Fruit fly (Drosophila melanogaster) whole organism, embryonic: ENCODE results near the gene Liprin-beta.

Experiments
- Adf1 ChIP-seq: fragments of 200-800 bp; sonication (Bioruptor generic); IDR thresholded peaks from 2 replicates; pipeline ENCODE4 v1.3.6; 2022; ENCODE audit warnings: missing biosample characterization, missing genetic modification characterization
- B-H1 ChIP-seq: fragments of 200-800 bp; sonication (Bioruptor generic); IDR thresholded peaks from 3 replicates; pipeline ENCODE4 v1.3.6; 2022; ENCODE audit warnings: missing biosample characterization, missing genetic modification characterization
- Bteb2 ChIP-seq: fragments of 200-800 bp; sonication (Bioruptor generic); optimal IDR thresholded peaks from 2 replicates; lab custom pipeline; 2016; ENCODE audit warnings: missing biosample characterization, missing genetic modification characterization
- CG10654 ChIP-seq: fragments of 200-800 bp; sonication (Bioruptor generic); optimal IDR thresholded peaks from 2 replicates; lab custom pipeline; 2016; ENCODE audit warnings: missing biosample characterization, missing genetic modification characterization
- CG11398 ChIP-seq: fragments of 200-800 bp; sonication (Bioruptor generic); optimal IDR thresholded peaks from 2 replicates; lab custom pipeline; 2016; ENCODE audit warnings: missing biosample characterization, missing genetic modification characterization
- CG11456 ChIP-seq: fragments of 200-800 bp; sonication (Bioruptor generic); IDR thresholded peaks from 3 replicates; pipeline ENCODE4 v1.3.6; 2022; ENCODE audit warnings: missing biosample characterization, missing genetic modification characterization
- CG1233 ChIP-seq: fragments of 200-800 bp; sonication (Bioruptor generic); optimal IDR thresholded peaks from 4 replicates; lab custom pipeline; 2018; ENCODE audit warnings: missing biosample characterization, mild to moderate bottlenecking, missing genetic modification characterization
- CG13424 ChIP-seq: fragments of 200-800 bp; sonication (Bioruptor generic); optimal IDR thresholded peaks from 2 replicates; lab custom pipeline; 2019; ENCODE audit warnings: missing biosample characterization, mild to moderate bottlenecking, missing genetic modification characterization, moderate library complexity
- CG1602 ChIP-seq: fragments of 200-800 bp; sonication (Bioruptor generic); optimal IDR thresholded peaks from 3 replicates; lab custom pipeline; 2016; ENCODE audit warnings: missing biosample characterization, missing genetic modification characterization
- CG17385 ChIP-seq: fragments of 200-800 bp; sonication (Bioruptor generic); optimal IDR thresholded peaks from 3 replicates; lab custom pipeline; 2018; ENCODE audit warnings: missing biosample characterization, mild to moderate bottlenecking, missing genetic modification characterization
- CG3995 ChIP-seq: fragments of 200-800 bp; sonication (Bioruptor generic); optimal IDR thresholded peaks from 3 replicates; lab custom pipeline; 2016; ENCODE audit warnings: missing biosample characterization, missing genetic modification characterization
- CG4360 ChIP-seq: fragments of 200-800 bp; sonication (Bioruptor generic); IDR thresholded peaks from 2 replicates; pipeline ENCODE4 v1.3.6; 2022; ENCODE audit warnings: missing biosample characterization, missing genetic modification characterization
- CG4707 ChIP-seq: fragments of 200-800 bp; sonication (Bioruptor generic); optimal IDR thresholded peaks from 2 replicates; lab custom pipeline; 2018; ENCODE audit warnings: missing biosample characterization, mild to moderate bottlenecking, missing genetic modification characterization, moderate library complexity
- CG4730 ChIP-seq: fragments of 200-800 bp; sonication (Bioruptor generic); IDR thresholded peaks from 2 replicates; pipeline ENCODE4 v1.3.6; 2022; ENCODE audit warnings: missing biosample characterization, missing genetic modification characterization
- CG6254 ChIP-seq: fragments of 200-800 bp; sonication (Bioruptor generic); optimal IDR thresholded peaks from 3 replicates; lab custom pipeline; 2017; ENCODE audit warnings: mild to moderate bottlenecking, missing biosample characterization, missing genetic modification reagents, missing genetic modification characterization
- CG6654 ChIP-seq: fragments of 200-800 bp; sonication (Bioruptor generic); optimal IDR thresholded peaks from 2 replicates; lab custom pipeline; 2017; ENCODE audit warnings: missing biosample characterization, mild to moderate bottlenecking, missing genetic modification characterization
- CG7745 ChIP-seq: fragments of 200-800 bp; sonication (Bioruptor generic); optimal IDR thresholded peaks from 2 replicates; lab custom pipeline; 2018; ENCODE audit warnings: missing biosample characterization, mild to moderate bottlenecking, missing genetic modification characterization, moderate library complexity
- CG7786 ChIP-seq: fragments of 200-800 bp; sonication (Bioruptor generic); optimal IDR thresholded peaks from 2 replicates; lab custom pipeline; 2016; ENCODE audit warnings: missing biosample characterization, missing genetic modification characterization
- Elba2 ChIP-seq: fragments of 200-800 bp; sonication (Bioruptor generic); optimal IDR thresholded peaks from 3 replicates; lab custom pipeline; 2016; ENCODE audit warnings: missing biosample characterization, missing genetic modification characterization
- H2.0 ChIP-seq: fragments of 200-800 bp; sonication (Bioruptor generic); IDR thresholded peaks from 2 replicates; pipeline ENCODE4 v1.3.6; 2022; ENCODE audit warnings: missing biosample characterization, missing genetic modification characterization
- Hand ChIP-seq: fragments of 200-800 bp; sonication (Bioruptor generic); optimal IDR thresholded peaks from 2 replicates; lab custom pipeline; 2017; ENCODE audit warnings: mild to moderate bottlenecking, missing biosample characterization, missing genetic modification reagents, missing genetic modification characterization
- Hr78 ChIP-seq, 2 experiments: fragments of 200-800 bp in 1 of 2; fragments of >200 bp in 1 of 2; sonication (Bioruptor generic) in 1 of 2; optimal IDR thresholded peaks; 2 replicates each; lab custom pipeline; 2017 to 2019; ENCODE audit warnings: missing biosample characterization in 2 of 2, missing genetic modification characterization in 2 of 2, mild to moderate bottlenecking in 1 of 2, moderate library complexity in 1 of 2
- MTF-1 ChIP-seq: fragments of 200-800 bp; sonication (Bioruptor generic); optimal IDR thresholded peaks from 2 replicates; lab custom pipeline; 2018; ENCODE audit warnings: missing biosample characterization, mild to moderate bottlenecking, missing genetic modification characterization, borderline replicate concordance
- Sox100B ChIP-seq: fragments of 200-800 bp; sonication (Bioruptor generic); optimal IDR thresholded peaks from 3 replicates; lab custom pipeline; 2018; ENCODE audit warnings: missing biosample characterization, mild to moderate bottlenecking, missing genetic modification characterization
- Sry-δ ChIP-seq: fragments of 200-800 bp; sonication (Bioruptor generic); optimal IDR thresholded peaks from 2 replicates; lab custom pipeline; 2016; ENCODE audit warnings: missing biosample characterization, missing genetic modification characterization
- TFAM ChIP-seq: fragments of 200-800 bp; sonication (Bioruptor generic); optimal IDR thresholded peaks from 2 replicates; lab custom pipeline; 2017; ENCODE audit warnings: missing biosample characterization, missing genetic modification characterization, inconsistent platforms
- Tbp ChIP-seq: fragments of >200 bp; optimal IDR thresholded peaks from 2 replicates; lab custom pipeline; 2018; ENCODE audit warnings: missing biosample characterization, missing genetic modification characterization
- Vsx1 ChIP-seq: fragments of 200-800 bp; sonication (Bioruptor generic); optimal IDR thresholded peaks from 2 replicates; lab custom pipeline; 2017; ENCODE audit warnings: missing biosample characterization, mild to moderate bottlenecking, missing genetic modification characterization, missing genetic modification reagents
- Xrp1 ChIP-seq: fragments of 200-800 bp; sonication (Bioruptor generic); IDR thresholded peaks from 2 replicates; pipeline ENCODE4 v1.3.6; 2022; ENCODE audit warnings: missing biosample characterization, missing genetic modification characterization
- YL-1 ChIP-seq: fragments of 200-800 bp; sonication (Bioruptor generic); optimal IDR thresholded peaks from 3 replicates; lab custom pipeline; 2017; ENCODE audit warnings: missing biosample characterization, mild to moderate bottlenecking, missing genetic modification characterization
- ab ChIP-seq: fragments of 200-800 bp; sonication (Bioruptor generic); optimal IDR thresholded peaks from 2 replicates; lab custom pipeline; 2016; ENCODE audit warnings: missing biosample characterization, missing genetic modification characterization
- abd-A ChIP-seq: fragments of 200-800 bp; sonication (Bioruptor generic); optimal IDR thresholded peaks from 3 replicates; lab custom pipeline; 2019; ENCODE audit warnings: missing biosample characterization, mild to moderate bottlenecking, missing genetic modification characterization, moderate library complexity
- chn ChIP-seq: fragments of 200-800 bp; sonication (Bioruptor generic); optimal IDR thresholded peaks from 2 replicates; lab custom pipeline; 2016; ENCODE audit warnings: missing biosample characterization, missing genetic modification characterization
- cwo ChIP-seq: fragments of 200-800 bp; sonication (Bioruptor generic); optimal IDR thresholded peaks from 3 replicates; lab custom pipeline; 2017; ENCODE audit warnings: missing biosample characterization, missing genetic modification characterization, mild to moderate bottlenecking, moderate library complexity, missing genetic modification reagents
- dati ChIP-seq: fragments of 200-800 bp; sonication (Bioruptor generic); IDR thresholded peaks from 2 replicates; pipeline ENCODE4 v1.3.6; 2022; ENCODE audit warnings: missing biosample characterization, missing genetic modification characterization
- exex ChIP-seq: fragments of 200-800 bp; sonication (Bioruptor generic); optimal IDR thresholded peaks from 4 replicates; lab custom pipeline; 2018; ENCODE audit warnings: missing biosample characterization, mild to moderate bottlenecking, missing genetic modification characterization, moderate library complexity
- eyg ChIP-seq: fragments of 200-800 bp; sonication (Bioruptor generic); optimal IDR thresholded peaks from 3 replicates; lab custom pipeline; 2016; ENCODE audit warnings: missing biosample characterization, missing genetic modification characterization
- fru ChIP-seq: fragments of >200 bp; optimal IDR thresholded peaks from 2 replicates; lab custom pipeline; 2017
- ham ChIP-seq: fragments of 200-800 bp; sonication (Bioruptor generic); IDR thresholded peaks from 2 replicates; pipeline ENCODE4 v1.3.6; 2022; ENCODE audit warnings: missing biosample characterization, missing genetic modification characterization
- hth ChIP-seq: fragments of >200 bp; optimal IDR thresholded peaks from 2 replicates; lab custom pipeline; 2017; ENCODE audit warnings: inconsistent platforms
- ind ChIP-seq: fragments of 200-800 bp; sonication (Bioruptor generic); optimal IDR thresholded peaks from 3 replicates; lab custom pipeline; 2016; ENCODE audit warnings: missing biosample characterization, missing genetic modification characterization
- insv ChIP-seq, 2 experiments: fragments of 200-800 bp; sonication (Bioruptor generic); optimal IDR thresholded peaks; 3 replicates each; lab custom pipeline; 2016 to 2018; ENCODE audit warnings: missing biosample characterization in 2 of 2, missing genetic modification characterization in 2 of 2
- mld ChIP-seq: fragments of 200-800 bp; sonication (Bioruptor generic); IDR thresholded peaks from 3 replicates; pipeline ENCODE4 v1.3.6; 2022; ENCODE audit warnings: missing biosample characterization, missing genetic modification characterization; ENCODE audit not compliant: partially characterized antibody
- peb ChIP-seq: fragments of 200-800 bp; sonication (Bioruptor generic); IDR thresholded peaks from 2 replicates; pipeline ENCODE4 v1.3.6; 2022; ENCODE audit warnings: missing biosample characterization, missing genetic modification characterization
- phol ChIP-seq: fragments of 200-800 bp; sonication (Bioruptor generic); optimal IDR thresholded peaks from 3 replicates; lab custom pipeline; 2018; ENCODE audit warnings: missing biosample characterization, mild to moderate bottlenecking, missing genetic modification characterization, moderate library complexity
- pnt ChIP-seq: fragments of 200-800 bp; sonication (Bioruptor generic); optimal IDR thresholded peaks from 3 replicates; lab custom pipeline; 2016; ENCODE audit warnings: missing biosample characterization, missing genetic modification characterization
- pros ChIP-seq: fragments of 200-800 bp; sonication (Bioruptor generic); optimal IDR thresholded peaks from 3 replicates; lab custom pipeline; 2019; ENCODE audit warnings: missing biosample characterization, mild to moderate bottlenecking, missing genetic modification characterization, moderate library complexity
- seq ChIP-seq: fragments of 200-800 bp; sonication (Bioruptor generic); IDR thresholded peaks from 2 replicates; pipeline ENCODE4 v1.3.6; 2022; ENCODE audit warnings: missing biosample characterization, missing genetic modification characterization
- trh ChIP-seq: fragments of 200-800 bp; sonication (Bioruptor generic); optimal IDR thresholded peaks from 2 replicates; lab custom pipeline; 2016; ENCODE audit warnings: missing biosample characterization, missing genetic modification characterization
- unpg ChIP-seq: fragments of 200-800 bp; sonication (Bioruptor generic); optimal IDR thresholded peaks from 3 replicates; lab custom pipeline; 2018; ENCODE audit warnings: missing biosample characterization, mild to moderate bottlenecking, missing genetic modification characterization, moderate library complexity
- vfl ChIP-seq: fragments of 200-800 bp; sonication (Bioruptor generic); optimal IDR thresholded peaks from 2 replicates; lab custom pipeline; 2016; ENCODE audit warnings: missing biosample characterization, missing genetic modification characterization
- wdn ChIP-seq: fragments of 200-800 bp; sonication (Bioruptor generic); IDR thresholded peaks from 2 replicates; pipeline ENCODE4 v1.3.6; 2022; ENCODE audit warnings: missing biosample characterization, missing genetic modification characterization

The Liprin-beta gene

DNA sequence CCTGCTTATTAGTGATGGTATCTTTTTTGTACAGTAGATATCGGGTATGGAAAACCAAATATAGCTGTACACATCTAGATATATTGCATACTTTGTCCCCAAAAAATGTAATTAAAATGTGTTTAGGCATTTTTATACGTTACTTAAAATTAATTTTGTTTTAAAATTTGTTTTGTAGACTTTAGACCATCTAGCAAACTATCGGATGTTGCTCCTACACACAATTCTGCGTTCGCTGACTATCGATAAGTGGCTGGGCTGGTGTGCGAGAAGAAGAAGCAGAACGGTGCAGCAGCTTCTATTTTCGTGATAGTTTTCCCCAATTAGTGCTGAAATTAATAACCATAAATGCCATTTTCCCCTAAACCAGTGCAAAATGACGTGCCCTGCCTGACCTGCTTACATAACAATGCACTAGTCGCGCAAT lies at the start of gene Liprin-beta, which contains the start of gene Vps36 (continued):
- TF ChIP-seq unpg (GFP tag; lab: Kevin White, UChicago) (no peak), eyg (GFP tag; lab: Kevin White, UChicago) (peak; percentile 78), CG6654 (no peak), CG6254 (GFP tag; lab: Kevin White, UChicago) (no peak), hth (no peak), ab (GFP tag; lab: Kevin White, UChicago) (peak; percentile 67), trh (GFP tag; lab: Kevin White, UChicago) (peak; percentile 63), pnt (GFP tag; lab: Kevin White, UChicago) (peak; percentile 93), fru (lab: Kevin White, UChicago) (no peak), YL-1 (GFP tag; lab: Kevin White, UChicago) (peak; percentile 87), Xrp1 (peak; percentile 86), Hr78 (GFP tag; optimal IDR thresholded peaks at IDR 0.05; lab: Kevin White, UChicago) (no peak), Bteb2 (GFP tag; lab: Kevin White, UChicago) (peak; percentile 86), Tbp (GFP tag; lab: Kevin White, UChicago) (no peak), CG11398 (peak; percentile 83), CG17385 (peak; percentile 98), Elba2 (GFP tag; lab: Kevin White, UChicago) (peak; percentile 90), exex (tag; lab: Kevin White, UChicago) (no peak), Sox100B (GFP tag; lab: Kevin White, UChicago) (no peak), CG1233 (GFP tag; lab: Kevin White, UChicago) (peak; percentile 76), CG7786 (peak; percentile 89), mld (GFP tag; lab: Robert Waterston, UW) (peak; percentile 72; the same call in 1 of the 3 replicates), ind (GFP tag; lab: Kevin White, UChicago) (peak; percentile 94), MTF-1 (no peak), wdn (peak; percentile 74), abd-A (tag; lab: Kevin White, UChicago) (no peak), insv (GFP tag; optimal IDR thresholded peaks at IDR 0.05; lab: Kevin White, UChicago) (peak in 1 of 2 experiments; percentile 21), CG3995 (peak; percentile 84), CG11456 (GFP tag; lab: Robert Waterston, UW) (peak; percentile 85), Adf1 (GFP tag; lab: Robert Waterston, UW) (peak; percentile 70), CG7745 (no peak), CG1602 (GFP tag; lab: Kevin White, UChicago) (peak; percentile 93), pros (no peak), phol (tag; lab: Kevin White, UChicago) (peak; percentile 89), Sry-δ (GFP tag; lab: Kevin White, UChicago) (peak; percentile 100), CG4707 (GFP tag; lab: Kevin White, UChicago) (no peak), dati (GFP tag; lab: Robert Waterston, UW) (peak; percentile 46; the same call in 1 of the 2 replicates), cwo (GFP tag; lab: Kevin White, UChicago) (peak; percentile 37), peb (GFP tag; lab: Robert Waterston, UW) (peak; percentile 80), Hand (GFP tag; lab: Kevin White, UChicago) (peak; percentile 17), chn (peak; percentile 91), TFAM (GFP tag; lab: Kevin White, UChicago) (peak; percentile 4), CG4730 (peak; percentile 86), Vsx1 (no peak), CG10654 (GFP tag; lab: Kevin White, UChicago) (peak; percentile 28), CG13424 (tag; lab: Kevin White, UChicago) (peak; percentile 88), ham (peak; percentile 81), CG4360 (GFP tag; lab: Robert Waterston, UW) (0 out of 2 replicates have a peak, but pooled peaks have one; percentile 6), H2.0 (peak; percentile 89), vfl (peak; percentile 85), seq (GFP tag; lab: Robert Waterston, UW) (peak; percentile 47; the same call in 1 of the 2 replicates), B-H1 (GFP tag; lab: Robert Waterston, UW) (peak; percentile 76)
